Worm (Caenorhabditis elegans) whole organism, late embryonic: Measurements from ENCODE around the gene set-19.

Source experiments
- C08G9.2 ChIP-seq: sonication (generic microtip); optimal IDR thresholded peaks from 2 replicates; lab custom pipeline; 2016; ENCODE audit warnings: mild to moderate bottlenecking, missing genetic modification characterization, moderate library complexity, missing compliant biosample characterization
- C38D4.7 ChIP-seq: fragments of 200-800 bp; sonication (Bioruptor generic); optimal IDR thresholded peaks from 2 replicates; lab custom pipeline; 2018; ENCODE audit warnings: mild to moderate bottlenecking, missing genetic modification characterization, moderate library complexity, missing compliant biosample characterization
- K02D7.2 ChIP-seq: sonication (generic microtip); optimal IDR thresholded peaks from 2 replicates; lab custom pipeline; 2017; ENCODE audit warnings: mild to moderate bottlenecking, missing genetic modification characterization, missing compliant biosample characterization
- T23F11.4 ChIP-seq: fragments of 200-800 bp; sonication (Bioruptor generic); optimal IDR thresholded peaks from 2 replicates; lab custom pipeline; 2018; ENCODE audit warnings: mild to moderate bottlenecking, missing genetic modification characterization, missing compliant biosample characterization
- Y22D7AL.16 ChIP-seq: sonication (generic microtip); optimal IDR thresholded peaks from 2 replicates; lab custom pipeline; 2016; ENCODE audit warnings: missing genetic modification characterization, missing compliant biosample characterization
- ahr-1 ChIP-seq: sonication (generic microtip); optimal IDR thresholded peaks from 2 replicates; lab custom pipeline; 2016; ENCODE audit warnings: missing genetic modification characterization, missing compliant biosample characterization
- ama-1 ChIP-seq: fragments of 150-350 bp; optimal IDR thresholded peaks from 2 replicates; lab custom pipeline; 2014
- ceh-14 ChIP-seq: sonication (generic microtip); optimal IDR thresholded peaks from 2 replicates; lab custom pipeline; 2016; ENCODE audit warnings: missing genotype, missing genetic modification characterization, missing compliant biosample characterization
- ceh-18 ChIP-seq: sonication (generic microtip); optimal IDR thresholded peaks from 2 replicates; lab custom pipeline; 2016; ENCODE audit warnings: missing genetic modification characterization, missing compliant biosample characterization
- ceh-19 ChIP-seq: fragments of 200-800 bp; sonication (Bioruptor generic); optimal IDR thresholded peaks from 2 replicates; lab custom pipeline; 2018; ENCODE audit warnings: mild to moderate bottlenecking, missing genetic modification characterization, missing compliant biosample characterization
- ceh-22 ChIP-seq: sonication (generic microtip); optimal IDR thresholded peaks from 2 replicates; lab custom pipeline; 2017; ENCODE audit warnings: missing biosample characterization, missing genetic modification characterization
- ceh-24 ChIP-seq: sonication (generic microtip); optimal IDR thresholded peaks from 2 replicates; lab custom pipeline; 2016; ENCODE audit warnings: mild to moderate bottlenecking, missing genetic modification characterization, missing compliant biosample characterization
- ceh-31 ChIP-seq: sonication (generic microtip); optimal IDR thresholded peaks from 2 replicates; lab custom pipeline; 2016; ENCODE audit warnings: missing genetic modification characterization, missing compliant biosample characterization
- ceh-45 ChIP-seq: fragments of 200-800 bp; sonication (Bioruptor generic); IDR thresholded peaks from 2 replicates; pipeline ENCODE4 v1.3.6; 2022; ENCODE audit warnings: missing genetic modification reagents, missing genetic modification characterization, missing compliant biosample characterization
- ceh-48 ChIP-seq: sonication (generic microtip); optimal IDR thresholded peaks from 2 replicates; lab custom pipeline; 2016; ENCODE audit warnings: missing genetic modification characterization, inconsistent platforms, missing compliant biosample characterization
- ceh-6 ChIP-seq: fragments of 200-800 bp; sonication (Bioruptor generic); optimal IDR thresholded peaks from 2 replicates; lab custom pipeline; 2018; ENCODE audit warnings: mild to moderate bottlenecking, missing genetic modification characterization, missing compliant biosample characterization
- che-1 ChIP-seq: sonication (generic microtip); optimal IDR thresholded peaks from 2 replicates; lab custom pipeline; 2016; ENCODE audit warnings: mild to moderate bottlenecking, missing genetic modification characterization, missing compliant biosample characterization
- dve-1 ChIP-seq: sonication (generic microtip); optimal IDR thresholded peaks from 2 replicates; lab custom pipeline; 2017; ENCODE audit warnings: antibody characterized with exemption, mild to moderate bottlenecking, missing genetic modification characterization, missing compliant biosample characterization
- elt-2 ChIP-seq: sonication (generic microtip); optimal IDR thresholded peaks from 2 replicates; lab custom pipeline; 2016; ENCODE audit warnings: missing genetic modification reagents, missing genetic modification characterization, missing compliant biosample characterization
- ets-4 ChIP-seq: sonication (generic microtip); optimal IDR thresholded peaks from 2 replicates; lab custom pipeline; 2016; ENCODE audit warnings: missing genetic modification characterization, missing compliant biosample characterization
- fax-1 ChIP-seq: sonication (generic microtip); optimal IDR thresholded peaks from 2 replicates; lab custom pipeline; 2016; ENCODE audit warnings: missing genotype, missing genetic modification characterization, missing compliant biosample characterization
- fkh-10 ChIP-seq: fragments of 150-350 bp; optimal IDR thresholded peaks from 2 replicates; lab custom pipeline; 2014; ENCODE audit warnings: missing biosample characterization, missing genetic modification reagents, missing genetic modification characterization
- fkh-6 ChIP-seq: sonication (generic microtip); optimal IDR thresholded peaks from 2 replicates; lab custom pipeline; 2016; ENCODE audit warnings: missing genetic modification characterization, missing compliant biosample characterization
- gmeb-2 ChIP-seq: sonication (generic microtip); optimal IDR thresholded peaks from 2 replicates; lab custom pipeline; 2016; ENCODE audit warnings: missing genetic modification characterization, inconsistent platforms, missing compliant biosample characterization
- hlh-30 ChIP-seq: sonication (generic microtip); optimal IDR thresholded peaks from 2 replicates; lab custom pipeline; 2017; ENCODE audit warnings: antibody characterized with exemption, missing genetic modification characterization, missing compliant biosample characterization; ENCODE audit not compliant: insufficient read depth
- hlh-6 ChIP-seq: sonication (generic microtip); optimal IDR thresholded peaks from 2 replicates; lab custom pipeline; 2016; ENCODE audit warnings: missing genotype, missing genetic modification characterization, missing compliant biosample characterization
- lim-6 ChIP-seq: sonication (generic microtip); optimal IDR thresholded peaks from 2 replicates; lab custom pipeline; 2016; ENCODE audit warnings: missing genetic modification characterization, missing compliant biosample characterization
- mec-3 ChIP-seq: sonication (generic microtip); optimal IDR thresholded peaks from 2 replicates; lab custom pipeline; 2016; ENCODE audit warnings: borderline replicate concordance, missing genetic modification characterization, missing compliant biosample characterization
- npax-4 ChIP-seq: sonication (generic microtip); optimal IDR thresholded peaks from 2 replicates; lab custom pipeline; 2016; ENCODE audit warnings: missing genetic modification characterization, missing compliant biosample characterization
- odd-2 ChIP-seq: sonication (generic microtip); optimal IDR thresholded peaks from 2 replicates; lab custom pipeline; 2017; ENCODE audit warnings: antibody characterized with exemption, mild to moderate bottlenecking, missing genetic modification characterization, missing compliant biosample characterization
- pag-3 ChIP-seq: sonication (generic microtip); optimal IDR thresholded peaks from 2 replicates; lab custom pipeline; 2016; ENCODE audit warnings: missing compliant biosample characterization, missing genetic modification characterization, borderline replicate concordance
- pat-9 ChIP-seq: fragments of 200-800 bp; sonication (Bioruptor generic); optimal IDR thresholded peaks from 2 replicates; lab custom pipeline; 2018; ENCODE audit warnings: mild to moderate bottlenecking, missing genetic modification characterization, moderate library complexity, missing compliant biosample characterization
- pax-1 ChIP-seq: fragments of 150-350 bp; optimal IDR thresholded peaks from 2 replicates; lab custom pipeline; 2014; ENCODE audit warnings: missing biosample characterization, missing genetic modification characterization
- pha-2 ChIP-seq: sonication (generic microtip); optimal IDR thresholded peaks from 2 replicates; lab custom pipeline; 2017; ENCODE audit warnings: mild to moderate bottlenecking, missing genetic modification characterization, missing compliant biosample characterization
- pha-4 ChIP-seq: fragments of 150-350 bp; optimal IDR thresholded peaks from 2 replicates; lab custom pipeline; 2018; ENCODE audit warnings: missing biosample characterization, missing genetic modification reagents, missing genetic modification characterization
- pqm-1 ChIP-seq: sonication (generic microtip); optimal IDR thresholded peaks from 2 replicates; lab custom pipeline; 2016; ENCODE audit warnings: missing genetic modification characterization, missing compliant biosample characterization
- rnt-1 ChIP-seq: sonication (generic microtip); optimal IDR thresholded peaks from 2 replicates; lab custom pipeline; 2016; ENCODE audit warnings: missing genetic modification characterization, missing compliant biosample characterization
- sdc-2 ChIP-seq: sonication (generic microtip); optimal IDR thresholded peaks from 2 replicates; lab custom pipeline; 2016; ENCODE audit warnings: missing genotype, missing genetic modification characterization, missing compliant biosample characterization
- sox-2 ChIP-seq: fragments of 200-800 bp; sonication (Bioruptor generic); IDR thresholded peaks from 2 replicates; pipeline ENCODE4 v1.3.6; 2022; ENCODE audit warnings: missing genetic modification reagents, missing genetic modification characterization, missing compliant biosample characterization
- sox-4 ChIP-seq: sonication (generic microtip); optimal IDR thresholded peaks from 2 replicates; lab custom pipeline; 2017; ENCODE audit warnings: mild to moderate bottlenecking, missing genetic modification characterization, inconsistent platforms, missing compliant biosample characterization
- syd-9 ChIP-seq: sonication (generic microtip); optimal IDR thresholded peaks from 2 replicates; lab custom pipeline; 2016; ENCODE audit warnings: mild to moderate bottlenecking, missing genetic modification characterization, moderate library complexity, missing compliant biosample characterization
- tbx-2 ChIP-seq: sonication (generic microtip); optimal IDR thresholded peaks from 2 replicates; lab custom pipeline; 2016; ENCODE audit warnings: missing genetic modification characterization, missing compliant biosample characterization
- tbx-7 ChIP-seq: sonication (generic microtip); optimal IDR thresholded peaks from 2 replicates; lab custom pipeline; 2016; ENCODE audit warnings: missing genotype, missing genetic modification characterization, missing compliant biosample characterization
- ttx-3 ChIP-seq: sonication (generic microtip); optimal IDR thresholded peaks from 2 replicates; lab custom pipeline; 2016; ENCODE audit warnings: missing genetic modification reagents, missing genetic modification characterization, missing compliant biosample characterization
- unc-3 ChIP-seq, 2 experiments: fragments of 200-800 bp in 1 of 2; sonication (Bioruptor generic) in 1 of 2; sonication (generic microtip) in 1 of 2; conservative IDR thresholded peaks in 1 of 2; optimal IDR thresholded peaks in 1 of 2; 2 replicates each; pipeline versions ENCODE4 v1.3.6 to Lab custom; 2016 to 2022; ENCODE audit warnings: missing compliant biosample characterization in 2 of 2, missing genetic modification characterization in 2 of 2, missing genetic modification reagents in 1 of 2
- unc-55 ChIP-seq: sonication (generic microtip); optimal IDR thresholded peaks from 2 replicates; lab custom pipeline; 2017; ENCODE audit warnings: missing biosample characterization, missing genetic modification reagents, missing genetic modification characterization
- unc-86 ChIP-seq: sonication (generic microtip); optimal IDR thresholded peaks from 2 replicates; lab custom pipeline; 2016; ENCODE audit warnings: missing genetic modification characterization, missing compliant biosample characterization
- zip-5 ChIP-seq: sonication (generic microtip); optimal IDR thresholded peaks from 2 replicates; lab custom pipeline; 2016; ENCODE audit warnings: missing genetic modification characterization, missing compliant biosample characterization
- ztf-16 ChIP-seq: sonication (generic microtip); optimal IDR thresholded peaks from 2 replicates; lab custom pipeline; 2017; ENCODE audit warnings: missing genetic modification characterization, missing compliant biosample characterization

Gene set-19

DNA sequence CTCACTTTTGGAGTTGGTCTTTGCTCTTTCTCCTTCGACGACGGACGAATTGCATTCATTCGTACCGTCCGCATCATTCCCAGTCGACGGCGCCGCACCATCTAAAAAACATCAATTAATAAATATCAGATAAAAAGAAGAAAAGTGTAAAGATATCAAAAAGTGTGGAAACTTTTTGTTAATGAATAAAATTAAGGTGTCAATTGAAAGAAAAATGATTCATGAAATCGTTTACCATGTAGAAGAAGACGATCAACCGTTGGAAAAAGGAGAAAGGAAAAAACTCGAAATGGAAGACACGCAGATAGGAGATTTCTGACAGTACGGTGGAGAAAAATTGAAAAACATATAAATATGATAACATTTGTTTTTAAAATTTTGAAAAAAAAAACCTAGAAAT is at the start of gene set-19:
TSS of gene set-19 (minus strand) at position 101 of the 400 bp plus-strand sequence.
- no peak for TF ChIP-seq lim-6
- no peak for TF ChIP-seq sox-2 (GFP tag; lab: Robert Waterston, UW)
- TF ChIP-seq odd-2 (tag; lab: Kevin White, UChicago), result no peak
- no peak for TF ChIP-seq sdc-2
- no peak for TF ChIP-seq gmeb-2 (tag; lab: Kevin White, UChicago)
- TF ChIP-seq Y22D7AL.16, result no peak
- no peak for TF ChIP-seq zip-5 (tag; lab: Kevin White, UChicago)
- TF ChIP-seq fkh-6 (tag; lab: Kevin White, UChicago), result no peak
- TF ChIP-seq hlh-6 (tag; lab: Kevin White, UChicago), result no peak
- no peak for TF ChIP-seq dve-1
- TF ChIP-seq ceh-31 (tag; lab: Kevin White, UChicago), result no peak
- no peak for TF ChIP-seq ama-1 (lab: Kevin White, UChicago)
- TF ChIP-seq tbx-2 (tag; lab: Kevin White, UChicago), result no peak
- no peak for TF ChIP-seq elt-2
- no peak for TF ChIP-seq ceh-45 (GFP tag; lab: Robert Waterston, UW)

DNA sequence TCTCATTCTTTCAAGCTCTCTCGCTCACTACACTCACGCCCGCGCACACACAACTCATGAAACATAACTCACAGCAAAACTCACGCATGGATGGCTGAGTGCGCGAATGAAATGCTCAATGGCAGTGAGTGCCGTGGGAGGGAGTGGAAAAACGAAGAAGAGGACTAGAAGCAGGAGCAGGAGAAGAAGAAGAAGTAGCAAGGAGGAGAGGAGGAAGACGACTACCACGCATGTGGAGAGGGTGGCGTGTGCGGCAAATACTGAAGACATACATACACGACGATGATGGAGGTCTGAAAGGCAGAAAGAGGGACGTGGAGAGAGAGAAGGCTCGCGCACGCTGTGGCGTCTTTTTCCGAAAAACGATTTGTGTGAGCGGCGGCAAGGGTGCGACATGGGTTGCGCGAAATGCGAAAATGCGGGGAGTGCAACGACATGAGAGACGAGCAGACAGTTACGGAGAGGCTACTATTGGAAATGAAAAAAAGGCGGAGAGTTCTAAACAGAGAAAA is 49.0 kb upstream of the set-19 start:
- TF ChIP-seq ceh-14 (peak; percentile 79), gmeb-2 (tag; lab: Kevin White, UChicago) (no peak), ztf-16 (tag; lab: Kevin White, UChicago) (no peak), sox-2 (GFP tag; lab: Robert Waterston, UW) (no peak), unc-3 (GFP tag; conservative IDR thresholded peaks at IDR 0.05; lab: Robert Waterston, UW) (0 out of 2 replicates have a peak, but pooled peaks have one; percentile 3), unc-3 (tag; optimal IDR thresholded peaks at IDR 0.05; lab: Kevin White, UChicago) (no peak), sox-4 (tag; lab: Kevin White, UChicago) (no peak), T23F11.4 (no peak), lim-6 (peak; percentile 20), syd-9 (tag; lab: Kevin White, UChicago) (peak; percentile 30), ttx-3 (tag; lab: Kevin White, UChicago) (no peak), ceh-45 (GFP tag; lab: Robert Waterston, UW) (no peak), tbx-7 (tag; lab: Kevin White, UChicago) (peak; percentile 3), C08G9.2 (peak; percentile 61), hlh-6 (tag; lab: Kevin White, UChicago) (peak; percentile 30), unc-55 (GFP tag; lab: Kevin White, UChicago) (no peak), ahr-1 (tag; lab: Kevin White, UChicago) (no peak), dve-1 (no peak), ceh-31 (tag; lab: Kevin White, UChicago) (peak; percentile 80), ets-4 (tag; lab: Kevin White, UChicago) (no peak), ceh-24 (tag; lab: Kevin White, UChicago) (no peak), ceh-22 (no peak), pag-3 (tag; lab: Kevin White, UChicago) (peak; percentile 9), K02D7.2 (tag; lab: Kevin White, UChicago) (no peak), rnt-1 (tag; lab: Kevin White, UChicago) (peak; percentile 4), hlh-30 (no peak), zip-5 (tag; lab: Kevin White, UChicago) (no peak), pha-2 (tag; lab: Kevin White, UChicago) (no peak), C38D4.7 (peak; percentile 11), pqm-1 (peak; percentile 16), pat-9 (tag; lab: Kevin White, UChicago) (no peak), ceh-18 (tag; lab: Kevin White, UChicago) (peak; percentile 78), npax-4 (tag; lab: Kevin White, UChicago) (no peak), che-1 (no peak), pha-4 (tag; lab: Kevin White, UChicago) (no peak), Y22D7AL.16 (no peak), ceh-6 (GFP tag; lab: Kevin White, UChicago) (no peak), unc-86 (tag; lab: Kevin White, UChicago) (peak; percentile 36), ama-1 (lab: Kevin White, UChicago) (no peak), ceh-19 (GFP tag; lab: Kevin White, UChicago) (peak; percentile 79), fkh-10 (GFP tag; lab: Kevin White, UChicago) (no peak), pax-1 (no peak), mec-3 (peak; percentile 23), tbx-2 (tag; lab: Kevin White, UChicago) (peak; percentile 72), ceh-48 (tag; lab: Kevin White, UChicago) (no peak), fax-1 (tag; lab: Kevin White, UChicago) (peak; percentile 46)
